Worm (Caenorhabditis elegans) whole organism, L4 larva: Measurements from ENCODE around the gene mlc-5.

Experiments used
- D1046.2 ChIP-seq: fragments of 200-800 bp; sonication (Bioruptor generic); IDR thresholded peaks from 2 replicates; pipeline ENCODE4 v1.3.6; 2022; ENCODE audit warnings: missing genetic modification characterization, missing compliant biosample characterization
- F37D6.2 ChIP-seq: sonication (generic microtip); optimal IDR thresholded peaks from 2 replicates; lab custom pipeline; 2016; ENCODE audit warnings: mild to moderate bottlenecking, missing genetic modification characterization, missing compliant biosample characterization
- T26A8.4 ChIP-seq: fragments of 200-800 bp; sonication (Bioruptor generic); IDR thresholded peaks from 2 replicates; pipeline ENCODE4 v1.3.6; 2022; ENCODE audit warnings: missing genetic modification characterization, missing compliant biosample characterization
- Y48G9A.11 ChIP-seq: fragments of 200-800 bp; sonication (Bioruptor generic); IDR thresholded peaks from 2 replicates; pipeline ENCODE4 v1.3.6; 2022; ENCODE audit warnings: missing genetic modification reagents, missing genetic modification characterization, missing compliant biosample characterization
- ZK337.2 ChIP-seq: fragments of 200-800 bp; sonication (Bioruptor generic); IDR thresholded peaks from 2 replicates; pipeline ENCODE4 v1.3.6; 2022; ENCODE audit warnings: missing genetic modification reagents, missing genetic modification characterization, missing compliant biosample characterization
- arid-1 ChIP-seq: fragments of 200-800 bp; sonication (Bioruptor generic); conservative IDR thresholded peaks from 2 replicates; pipeline ENCODE4 v1.3.6; 2022; ENCODE audit warnings: missing genetic modification reagents, missing genetic modification characterization, missing compliant biosample characterization
- attf-4 ChIP-seq: sonication (generic microtip); optimal IDR thresholded peaks from 3 replicates; lab custom pipeline; 2017; ENCODE audit warnings: missing biosample characterization, missing genetic modification characterization
- ceh-32 ChIP-seq: sonication (generic microtip); optimal IDR thresholded peaks from 2 replicates; lab custom pipeline; 2016; ENCODE audit warnings: mild to moderate bottlenecking, missing genetic modification characterization, missing compliant biosample characterization; ENCODE audit not compliant: poor library complexity
- cey-2 ChIP-seq: sonication (generic microtip); optimal IDR thresholded peaks from 3 replicates; lab custom pipeline; 2017; ENCODE audit warnings: missing genetic modification characterization, mild to moderate bottlenecking, missing compliant biosample characterization, antibody characterized with exemption, borderline replicate concordance; ENCODE audit not compliant: insufficient read depth
- daf-19 ChIP-seq: fragments of 200-800 bp; sonication (Bioruptor generic); conservative IDR thresholded peaks from 2 replicates; pipeline ENCODE4 v1.3.6; 2022; ENCODE audit warnings: missing genetic modification characterization, missing compliant biosample characterization
- dpl-1 ChIP-seq: fragments of 150-350 bp; optimal IDR thresholded peaks from 2 replicates; lab custom pipeline; 2014; ENCODE audit warnings: missing biosample characterization, missing genetic modification reagents, missing genetic modification characterization
- duxl-1 ChIP-seq: sonication (generic microtip); optimal IDR thresholded peaks from 2 replicates; lab custom pipeline; 2016; ENCODE audit warnings: mild to moderate bottlenecking, missing genetic modification characterization, moderate library complexity, missing compliant biosample characterization; ENCODE audit not compliant: poor library complexity
- dve-1 ChIP-seq: sonication (generic microtip); optimal IDR thresholded peaks from 2 replicates; lab custom pipeline; 2017; ENCODE audit warnings: antibody characterized with exemption, mild to moderate bottlenecking, missing genetic modification characterization, missing compliant biosample characterization; ENCODE audit not compliant: insufficient read depth
- hif-1 ChIP-seq, 2 experiments: sonication (generic microtip); optimal IDR thresholded peaks; 2 replicates each; lab custom pipeline; 2016 to 2017; ENCODE audit warnings: missing compliant biosample characterization in 2 of 2, missing genetic modification characterization in 2 of 2, missing genetic modification reagents in 2 of 2, missing genotype in 2 of 2, mild to moderate bottlenecking in 1 of 2
- hlh-11 ChIP-seq: fragments of 200-800 bp; sonication (Bioruptor generic); optimal IDR thresholded peaks from 2 replicates; lab custom pipeline; 2018; ENCODE audit warnings: mild to moderate bottlenecking, missing genetic modification characterization, missing compliant biosample characterization
- hlh-30 ChIP-seq: sonication (generic microtip); optimal IDR thresholded peaks from 2 replicates; lab custom pipeline; 2017; ENCODE audit warnings: antibody characterized with exemption, mild to moderate bottlenecking, missing genetic modification characterization, missing compliant biosample characterization; ENCODE audit not compliant: insufficient read depth
- hmg-1.1 ChIP-seq: fragments of 200-800 bp; sonication (Bioruptor generic); IDR thresholded peaks from 2 replicates; pipeline ENCODE4 v1.3.6; 2022; ENCODE audit warnings: missing genetic modification reagents, missing genetic modification characterization, missing compliant biosample characterization
- lin-15B ChIP-seq: fragments of 150-350 bp; sonication (generic microtip); optimal IDR thresholded peaks from 3 replicates; lab custom pipeline; 2014; ENCODE audit warnings: missing biosample characterization, missing genetic modification characterization
- lin-38 ChIP-seq: fragments of 200-800 bp; sonication (Bioruptor generic); IDR thresholded peaks from 2 replicates; pipeline ENCODE4 v1.3.6; 2022; ENCODE audit warnings: missing genetic modification reagents, missing genetic modification characterization, missing compliant biosample characterization
- lir-3 ChIP-seq: sonication (generic microtip); optimal IDR thresholded peaks from 2 replicates; lab custom pipeline; 2016; ENCODE audit warnings: mild to moderate bottlenecking, missing genetic modification characterization, missing compliant biosample characterization
- lsy-2 ChIP-seq, 2 experiments: fragments of 150-350 bp in 1 of 2; sonication (generic microtip) in 1 of 2; optimal IDR thresholded peaks; 2 replicates each; lab custom pipeline; 2014 to 2017; ENCODE audit warnings: missing biosample characterization in 2 of 2, missing genetic modification characterization in 2 of 2
- madf-5 ChIP-seq, 2 experiments: fragments of 200-800 bp; sonication (Bioruptor generic); IDR thresholded peaks; 2 replicates each; pipeline ENCODE4 v1.3.6; 2022; ENCODE audit warnings: missing compliant biosample characterization in 2 of 2, missing genetic modification characterization in 2 of 2
- madf-9 ChIP-seq: fragments of 200-800 bp; sonication (Bioruptor generic); conservative IDR thresholded peaks from 2 replicates; pipeline ENCODE4 v1.3.6; 2022; ENCODE audit warnings: missing genetic modification reagents, missing genetic modification characterization, missing compliant biosample characterization
- mep-1 ChIP-seq: fragments of 150-350 bp; sonication (generic microtip); optimal IDR thresholded peaks from 3 replicates; lab custom pipeline; 2014; ENCODE audit warnings: missing biosample characterization, missing genetic modification characterization
- nhr-11 ChIP-seq: fragments of 150-350 bp; optimal IDR thresholded peaks from 2 replicates; lab custom pipeline; 2014; ENCODE audit warnings: missing biosample characterization, missing genetic modification characterization
- nhr-25 ChIP-seq: sonication (generic microtip); optimal IDR thresholded peaks from 2 replicates; lab custom pipeline; 2017; ENCODE audit warnings: missing genetic modification characterization, mild to moderate bottlenecking, missing compliant biosample characterization, antibody characterized with exemption, moderate library complexity, borderline replicate concordance; ENCODE audit not compliant: insufficient read depth
- nhr-28 ChIP-seq: fragments of 150-350 bp; optimal IDR thresholded peaks from 2 replicates; lab custom pipeline; 2014; ENCODE audit warnings: missing biosample characterization, missing genetic modification characterization
- nhr-42 ChIP-seq: fragments of 200-800 bp; sonication (Bioruptor generic); IDR thresholded peaks from 2 replicates; pipeline ENCODE4 v1.3.6; 2022; ENCODE audit warnings: missing genetic modification characterization, missing compliant biosample characterization
- nhr-48 ChIP-seq: sonication (generic microtip); optimal IDR thresholded peaks from 2 replicates; lab custom pipeline; 2016; ENCODE audit warnings: mild to moderate bottlenecking, missing genetic modification characterization, missing compliant biosample characterization
- nhr-77 ChIP-seq: fragments of 150-350 bp; optimal IDR thresholded peaks from 2 replicates; lab custom pipeline; 2014; ENCODE audit warnings: missing biosample characterization, missing genetic modification characterization
- pha-4 ChIP-seq, 2 experiments: fragments of 150-350 bp in 1 of 2; fragments of 200-800 bp in 1 of 2; sonication (Bioruptor generic) in 1 of 2; IDR thresholded peaks in 1 of 2; optimal IDR thresholded peaks in 1 of 2; 2 replicates each; pipeline versions ENCODE4 v1.3.6 to Lab custom; 2014 to 2022; ENCODE audit warnings: missing genetic modification characterization in 2 of 2, missing genetic modification reagents in 2 of 2, missing biosample characterization in 1 of 2, missing compliant biosample characterization in 1 of 2
- pqm-1 ChIP-seq: sonication (generic microtip); optimal IDR thresholded peaks from 2 replicates; lab custom pipeline; 2017; ENCODE audit warnings: missing biosample characterization, missing genetic modification characterization
- rbr-2 ChIP-seq: sonication (generic microtip); optimal IDR thresholded peaks from 2 replicates; lab custom pipeline; 2016; ENCODE audit warnings: missing genotype, missing genetic modification characterization, missing compliant biosample characterization
- set-16 ChIP-seq: fragments of 200-800 bp; sonication (Bioruptor generic); IDR thresholded peaks from 2 replicates; pipeline ENCODE4 v1.3.6; 2022; ENCODE audit warnings: missing genetic modification reagents, missing genetic modification characterization, missing compliant biosample characterization
- skn-1 ChIP-seq: fragments of 150-350 bp; optimal IDR thresholded peaks from 2 replicates; lab custom pipeline; 2014; ENCODE audit warnings: missing biosample characterization, missing genetic modification characterization
- snpc-4 ChIP-seq: fragments of 150-350 bp; optimal IDR thresholded peaks from 2 replicates; lab custom pipeline; 2014; ENCODE audit warnings: missing biosample characterization, missing genetic modification characterization
- spr-1 ChIP-seq: sonication (generic microtip); optimal IDR thresholded peaks from 2 replicates; lab custom pipeline; 2016; ENCODE audit warnings: mild to moderate bottlenecking, missing genetic modification characterization, missing compliant biosample characterization
- spr-3 ChIP-seq: fragments of 200-800 bp; sonication (Bioruptor generic); optimal IDR thresholded peaks from 2 replicates; lab custom pipeline; 2018; ENCODE audit warnings: mild to moderate bottlenecking, missing genetic modification characterization, missing compliant biosample characterization
- zfp-3 ChIP-seq: fragments of 200-800 bp; sonication (Bioruptor generic); conservative IDR thresholded peaks from 2 replicates; pipeline ENCODE4 v1.3.6; 2022; ENCODE audit warnings: missing genetic modification reagents, missing genetic modification characterization, missing compliant biosample characterization
- zip-11 ChIP-seq: fragments of 200-800 bp; sonication (Bioruptor generic); IDR thresholded peaks from 2 replicates; pipeline ENCODE4 v1.3.6; 2022; ENCODE audit warnings: missing genetic modification characterization, missing compliant biosample characterization
- ztf-11 ChIP-seq: fragments of 150-350 bp; optimal IDR thresholded peaks from 2 replicates; lab custom pipeline; 2014; ENCODE audit warnings: missing biosample characterization, missing genetic modification characterization

mlc-5 gene

ce11 chrIII:13622268-13622667 lies 846 bp upstream of the mlc-5 start, which contains the start of gene hip-1 (continued):
- peak; percentile 75 for TF ChIP-seq dpl-1 (GFP tag; lab: Kevin White, UChicago)
- TF ChIP-seq duxl-1 (tag; lab: Kevin White, UChicago), result no peak
- peak; percentile 51 for TF ChIP-seq dve-1 (tag; lab: Kevin White, UChicago)
- TF ChIP-seq attf-4 (tag; lab: Kevin White, UChicago), result no peak
- TF ChIP-seq spr-3 (GFP tag; lab: Kevin White, UChicago), result no peak
- no peak for TF ChIP-seq madf-9 (GFP tag; lab: Robert Waterston, UW)
- TF ChIP-seq pha-4 (GFP tag; IDR thresholded peaks at IDR 0.05; lab: Robert Waterston, UW), result no peak
- no peak for TF ChIP-seq pha-4 (tag; optimal IDR thresholded peaks at IDR 0.05; lab: Kevin White, UChicago)
- no peak for TF ChIP-seq lin-15B
- TF ChIP-seq cey-2 (tag; lab: Kevin White, UChicago), result no peak
- peak; percentile 46 for TF ChIP-seq mep-1 (tag; lab: Kevin White, UChicago)
- no peak for TF ChIP-seq set-16 (GFP tag; lab: Robert Waterston, UW)
- TF ChIP-seq hmg-1.1 (GFP tag; lab: Robert Waterston, UW), result peak; percentile 28; the same call in 1 of the 2 replicates
- TF ChIP-seq hif-1 (tag; optimal IDR thresholded peaks at IDR 0.05; lab: Kevin White, UChicago), result peak in 1 of 2 experiments; percentile 12
- TF ChIP-seq madf-5 (GFP tag; IDR thresholded peaks at IDR 0.05; lab: Robert Waterston, UW), result no peak
- TF ChIP-seq lin-38 (GFP tag; lab: Robert Waterston, UW), result peak; percentile 63
- no peak for TF ChIP-seq ceh-32 (tag; lab: Kevin White, UChicago)
- no peak for TF ChIP-seq Y48G9A.11
- no peak for TF ChIP-seq arid-1 (GFP tag; lab: Robert Waterston, UW)
- TF ChIP-seq D1046.2 (GFP tag; lab: Robert Waterston, UW), result no peak
- no peak for TF ChIP-seq nhr-11 (tag; lab: Kevin White, UChicago)
- no peak for TF ChIP-seq daf-19 (GFP tag; lab: Robert Waterston, UW)
- TF ChIP-seq hlh-30 (tag; lab: Kevin White, UChicago), result peak; percentile 80
- no peak for TF ChIP-seq nhr-48 (tag; lab: Kevin White, UChicago)
- no peak for TF ChIP-seq rbr-2
- TF ChIP-seq zfp-3 (GFP tag; lab: Robert Waterston, UW), result no peak
- TF ChIP-seq lsy-2 (tag; optimal IDR thresholded peaks at IDR 0.05; lab: Kevin White, UChicago), result peak in 1 of 2 experiments; percentile 61
- TF ChIP-seq ZK337.2 (GFP tag; lab: Robert Waterston, UW), result no peak
- no peak for TF ChIP-seq nhr-77 (tag; lab: Kevin White, UChicago)
- TF ChIP-seq skn-1 (tag; lab: Kevin White, UChicago), result no peak
- TF ChIP-seq spr-1 (tag; lab: Kevin White, UChicago), result no peak
- no peak for TF ChIP-seq nhr-42
- TF ChIP-seq hlh-11 (tag; lab: Kevin White, UChicago), result peak; percentile 13
- TF ChIP-seq lir-3 (tag; lab: Kevin White, UChicago), result no peak
- no peak for TF ChIP-seq zip-11 (GFP tag; lab: Robert Waterston, UW)
- TF ChIP-seq nhr-28 (tag; lab: Kevin White, UChicago), result no peak
- TF ChIP-seq pqm-1, result no peak
- TF ChIP-seq F37D6.2 (tag; lab: Kevin White, UChicago), result no peak
- no peak for TF ChIP-seq ztf-11 (tag; lab: Kevin White, UChicago)
- no peak for TF ChIP-seq snpc-4 (tag; lab: Kevin White, UChicago)
- TF ChIP-seq T26A8.4, result no peak
- no peak for TF ChIP-seq nhr-25
